Fruit fly (Drosophila melanogaster): ENCODE results near the gene CG13898.

DNA sequence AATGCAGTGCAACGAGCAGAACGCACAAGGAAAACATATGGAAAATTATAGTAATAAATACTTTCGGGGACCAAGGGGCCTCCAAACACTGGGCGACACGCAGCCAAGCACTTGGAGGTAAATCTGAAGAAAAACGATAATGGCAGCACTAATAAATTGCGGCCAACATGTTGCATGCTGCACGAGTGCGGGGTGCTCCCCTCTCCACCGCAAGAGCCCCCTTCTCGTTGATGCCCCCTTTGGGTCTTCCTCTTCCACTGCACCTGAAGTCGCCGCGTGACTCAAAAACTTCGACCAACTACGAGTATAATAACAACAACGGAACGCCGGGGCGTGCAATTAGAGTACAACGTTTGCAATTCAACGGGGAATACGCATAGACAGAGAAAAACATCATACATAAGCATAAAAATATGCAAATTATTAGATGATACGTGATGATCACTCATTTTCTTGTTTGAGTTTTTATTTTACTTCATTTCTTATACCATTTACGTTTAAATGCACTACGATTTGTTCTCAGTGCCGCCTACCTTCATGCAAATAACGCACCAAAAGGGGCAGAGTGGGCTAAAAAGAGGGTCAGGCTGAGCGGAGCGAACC is 1.9 kb downstream of the CG13898 start:
- no peak for TF ChIP-seq CG1620 (GFP tag; optimal IDR thresholded peaks at IDR 0.05)
- TF ChIP-seq CG14711 (tag; optimal IDR thresholded peaks at IDR 0.05): no peak
- TF ChIP-seq CG12768 (GFP tag; optimal IDR thresholded peaks at IDR 0.05): no peak
- no peak for TF ChIP-seq CG5204 (GFP tag; optimal IDR thresholded peaks at IDR 0.05)
- TF ChIP-seq CG7101 (tag; optimal IDR thresholded peaks at IDR 0.05): no peak
- no peak for TF ChIP-seq kay (GFP tag; ENCODE audit: borderline replicate concordance)
- no peak for TF ChIP-seq Clk (GFP tag; optimal IDR thresholded peaks at IDR 0.05)
- no peak for TF ChIP-seq Crg-1 (GFP tag; optimal IDR thresholded peaks at IDR 0.05)

Measured in whole organism, adult.